Worm (Caenorhabditis elegans) whole organism, early embryonic: Measurements from ENCODE around the gene nit-1.

Experiments
- B0310.2 ChIP-seq: sonication (generic microtip); optimal IDR thresholded peaks from 2 replicates; lab custom pipeline; 2016; ENCODE audit warnings: mild to moderate bottlenecking, missing genetic modification characterization, missing compliant biosample characterization
- F13C5.2 ChIP-seq: sonication (generic microtip); optimal IDR thresholded peaks from 2 replicates; lab custom pipeline; 2017; ENCODE audit warnings: mild to moderate bottlenecking, missing genetic modification characterization, inconsistent platforms, missing compliant biosample characterization
- aly-1 ChIP-seq: sonication (generic microtip); optimal IDR thresholded peaks from 2 replicates; lab custom pipeline; 2016; ENCODE audit warnings: missing genetic modification characterization, missing compliant biosample characterization
- ama-1 ChIP-seq: fragments of 150-350 bp; optimal IDR thresholded peaks from 2 replicates; lab custom pipeline; 2014
- ceh-13 ChIP-seq: fragments of 200-800 bp; sonication (Bioruptor generic); optimal IDR thresholded peaks from 2 replicates; lab custom pipeline; 2018; ENCODE audit warnings: mild to moderate bottlenecking, missing genetic modification characterization, missing compliant biosample characterization
- ceh-36 ChIP-seq: sonication (generic microtip); optimal IDR thresholded peaks from 2 replicates; lab custom pipeline; 2016; ENCODE audit warnings: missing genetic modification characterization, inconsistent platforms, missing compliant biosample characterization
- flt-1 ChIP-seq: fragments of 200-800 bp; sonication (Bioruptor generic); IDR thresholded peaks from 2 replicates; pipeline ENCODE4 v1.3.6; 2022; ENCODE audit warnings: missing genetic modification characterization, missing compliant biosample characterization
- hmbx-1 ChIP-seq: sonication (generic microtip); optimal IDR thresholded peaks from 2 replicates; lab custom pipeline; 2016; ENCODE audit warnings: mild to moderate bottlenecking, missing genetic modification characterization, missing compliant biosample characterization
- hmg-4 ChIP-seq: fragments of 200-800 bp; sonication (Bioruptor generic); optimal IDR thresholded peaks from 2 replicates; lab custom pipeline; 2018; ENCODE audit warnings: mild to moderate bottlenecking, missing genetic modification characterization, missing compliant biosample characterization
- pes-1 ChIP-seq: fragments of 200-800 bp; sonication (Bioruptor generic); IDR thresholded peaks from 2 replicates; pipeline ENCODE4 v1.3.6; 2022; ENCODE audit warnings: missing genetic modification reagents, missing genetic modification characterization, missing compliant biosample characterization
- sea-1 ChIP-seq: fragments of 200-800 bp; sonication (Bioruptor generic); conservative IDR thresholded peaks from 2 replicates; pipeline ENCODE4 v1.3.6; 2022; ENCODE audit warnings: missing genetic modification characterization, missing compliant biosample characterization
- tbx-11 ChIP-seq: fragments of 200-800 bp; sonication (Bioruptor generic); IDR thresholded peaks from 2 replicates; pipeline ENCODE4 v1.3.6; 2022; ENCODE audit warnings: missing genetic modification characterization, missing compliant biosample characterization
- tra-4 ChIP-seq: sonication (generic microtip); optimal IDR thresholded peaks from 2 replicates; lab custom pipeline; 2017; ENCODE audit warnings: missing genetic modification characterization, missing compliant biosample characterization

- TF ChIP-seq ama-1 (lab: Kevin White, UChicago) (no peak), aly-1 (tag; lab: Kevin White, UChicago) (no peak), flt-1 (GFP tag; lab: Robert Waterston, UW) (no peak), ceh-36 (no peak), hmg-4 (GFP tag; lab: Kevin White, UChicago) (no peak), ceh-13 (GFP tag; lab: Kevin White, UChicago) (no peak), B0310.2 (tag; lab: Kevin White, UChicago) (no peak), pes-1 (GFP tag; lab: Robert Waterston, UW) (no peak), sea-1 (no peak), tbx-11 (GFP tag; lab: Robert Waterston, UW) (no peak), hmbx-1 (tag; lab: Kevin White, UChicago) (no peak), F13C5.2 (tag; lab: Kevin White, UChicago) (no peak), tra-4 (no peak)
Observed at ce11 chrIII:3957850-3958249, 35.8 kb downstream of the nit-1 start.
